Worm (Caenorhabditis elegans): ENCODE results near the gene sur-7.

ce11 chrX:16403424-16403823 is 27.0 kb downstream of the sur-7 start:
- TF ChIP-seq tbx-2 (tag; optimal IDR thresholded peaks at IDR 0.05), result no peak
- TF ChIP-seq hlh-30 (tag; optimal IDR thresholded peaks at IDR 0.05; ENCODE audit: insufficient read depth), result no peak
- TF ChIP-seq hlh-13 (GFP tag; optimal IDR thresholded peaks at IDR 0.05), result no peak
- no peak for TF ChIP-seq odd-2 (tag; optimal IDR thresholded peaks at IDR 0.05)
- no peak for TF ChIP-seq zip-5 (tag; optimal IDR thresholded peaks at IDR 0.05)
- no peak for TF ChIP-seq pqm-1 (tag; optimal IDR thresholded peaks at IDR 0.05)
- TF ChIP-seq che-1 (tag; optimal IDR thresholded peaks at IDR 0.05), result no peak
- TF ChIP-seq syd-9 (tag; optimal IDR thresholded peaks at IDR 0.05), result no peak
- TF ChIP-seq ama-1 (optimal IDR thresholded peaks at IDR 0.05), result no peak
- TF ChIP-seq ahr-1 (tag; optimal IDR thresholded peaks at IDR 0.05), result no peak
- TF ChIP-seq dmd-4 (tag; optimal IDR thresholded peaks at IDR 0.05; ENCODE audit: borderline replicate concordance), result no peak

All from whole organism, late embryonic.